Fruit fly (Drosophila melanogaster) whole organism, wandering third instar larva: ENCODE measurements around the gene mtSSB.

Source experiments
- Abd-B ChIP-seq: fragments of >200 bp; optimal IDR thresholded peaks from 2 replicates; lab custom pipeline; 2017; ENCODE audit warnings: missing biosample characterization, missing genetic modification characterization
- CG32264 ChIP-seq: fragments of 200-800 bp; sonication (Bioruptor generic); optimal IDR thresholded peaks from 2 replicates; lab custom pipeline; 2016; ENCODE audit warnings: missing biosample characterization, missing genetic modification characterization
- CG9705 ChIP-seq: fragments of 200-800 bp; sonication (Bioruptor generic); optimal IDR thresholded peaks from 2 replicates; lab custom pipeline; 2018; ENCODE audit warnings: missing biosample characterization, mild to moderate bottlenecking, missing genetic modification characterization
- CrebA ChIP-seq: fragments of 200-800 bp; sonication (Bioruptor generic); optimal IDR thresholded peaks from 2 replicates; lab custom pipeline; 2016; ENCODE audit warnings: missing biosample characterization, mild to moderate bottlenecking, missing genetic modification characterization, borderline replicate concordance
- Dfd ChIP-seq: fragments of >200 bp; optimal IDR thresholded peaks from 2 replicates; lab custom pipeline; 2017; ENCODE audit warnings: missing biosample characterization, missing genetic modification characterization
- Dif ChIP-seq: fragments of 200-275, 200-300 bp; sonication (Bioruptor generic); optimal IDR thresholded peaks from 2 replicates; lab custom pipeline; 2018; ENCODE audit warnings: missing biosample characterization, missing genetic modification characterization; ENCODE audit not compliant: partially characterized antibody
- GATAd ChIP-seq: sonication (Bioruptor generic); optimal IDR thresholded peaks from 2 replicates; lab custom pipeline; 2016; ENCODE audit warnings: missing biosample characterization, missing genetic modification characterization
- HLH106 ChIP-seq: fragments of 200-800 bp; optimal IDR thresholded peaks from 3 replicates; lab custom pipeline; 2019; ENCODE audit warnings: missing biosample characterization, mild to moderate bottlenecking, missing genetic modification characterization, moderate library complexity
- Hnf4 ChIP-seq: fragments of 200-800 bp; sonication (Bioruptor generic); optimal IDR thresholded peaks from 2 replicates; lab custom pipeline; 2016; ENCODE audit warnings: missing biosample characterization, mild to moderate bottlenecking, missing genetic modification characterization
- Hr78 ChIP-seq: fragments of >200 bp; optimal IDR thresholded peaks from 2 replicates; lab custom pipeline; 2017; ENCODE audit warnings: missing biosample characterization, missing genetic modification characterization
- Hr83 ChIP-seq: fragments of 200-300 bp; sonication (Bioruptor generic); optimal IDR thresholded peaks from 2 replicates; lab custom pipeline; 2016; ENCODE audit warnings: missing biosample characterization, mild to moderate bottlenecking, missing genetic modification characterization, moderate library complexity; ENCODE audit not compliant: poor library complexity, severe bottlenecking
- Jra ChIP-seq: sonication (Bioruptor generic); optimal IDR thresholded peaks from 2 replicates; lab custom pipeline; 2016; ENCODE audit warnings: missing biosample characterization, missing genetic modification characterization
- Mio ChIP-seq: sonication (Bioruptor generic); optimal IDR thresholded peaks from 2 replicates; lab custom pipeline; 2016; ENCODE audit warnings: missing biosample characterization, missing genetic modification characterization
- Myc ChIP-seq: fragments of >200 bp; optimal IDR thresholded peaks from 2 replicates; lab custom pipeline; 2017
- N ChIP-seq: fragments of >200 bp; optimal IDR thresholded peaks from 2 replicates; lab custom pipeline; 2018; ENCODE audit warnings: missing biosample characterization, missing external identifiers, missing genetic modification characterization
- OdsH ChIP-seq: fragments of 200-800 bp; sonication (Bioruptor generic); optimal IDR thresholded peaks from 2 replicates; lab custom pipeline; 2016; ENCODE audit warnings: missing biosample characterization, mild to moderate bottlenecking, missing genetic modification characterization
- Rel ChIP-seq, 2 experiments: fragments of 200-800 bp; sonication (Bioruptor generic) in 1 of 2; optimal IDR thresholded peaks; 2 replicates in 1 of 2; 3 replicates in 1 of 2; lab custom pipeline; 2016 to 2019; ENCODE audit warnings: mild to moderate bottlenecking in 2 of 2, missing biosample characterization in 2 of 2, missing genetic modification characterization in 2 of 2, moderate library complexity in 1 of 2
- Sp1 ChIP-seq: fragments of 200-800 bp; sonication (Bioruptor generic); optimal IDR thresholded peaks from 3 replicates; lab custom pipeline; 2019; ENCODE audit warnings: missing biosample characterization, mild to moderate bottlenecking, missing genetic modification characterization, moderate library complexity
- Vsx2 ChIP-seq: fragments of 200-300, 225-300 bp; sonication (Bioruptor generic); optimal IDR thresholded peaks from 2 replicates; lab custom pipeline; 2018; ENCODE audit warnings: missing biosample characterization, missing genetic modification characterization; ENCODE audit not compliant: partially characterized antibody
- br ChIP-seq: fragments of 200-800 bp; sonication (Bioruptor generic); optimal IDR thresholded peaks from 2 replicates; lab custom pipeline; 2016; ENCODE audit warnings: missing biosample characterization, missing genetic modification characterization
- brk ChIP-seq: fragments of 200-800 bp; sonication (Bioruptor generic); optimal IDR thresholded peaks from 2 replicates; lab custom pipeline; 2016; ENCODE audit warnings: missing biosample characterization, mild to moderate bottlenecking, missing genetic modification characterization
- dl ChIP-seq, 2 experiments: fragments of 175-275, 200-275 bp in 1 of 2; fragments of 200-275 bp in 1 of 2; sonication (Bioruptor generic); optimal IDR thresholded peaks; lab custom pipeline; 2018; ENCODE audit warnings: mild to moderate bottlenecking in 2 of 2, missing biosample characterization in 2 of 2, missing genetic modification characterization in 2 of 2, moderate library complexity in 2 of 2; ENCODE audit not compliant: partially characterized antibody in 2 of 2, insufficient read depth in 1 of 2
- dmrt93B ChIP-seq: fragments of 200-800 bp; sonication (Bioruptor generic); optimal IDR thresholded peaks from 2 replicates; lab custom pipeline; 2018; ENCODE audit warnings: missing biosample characterization, mild to moderate bottlenecking, missing genetic modification characterization
- dsf ChIP-seq: sonication (Bioruptor generic); optimal IDR thresholded peaks from 2 replicates; lab custom pipeline; 2016; ENCODE audit warnings: missing biosample characterization, missing genetic modification characterization, borderline replicate concordance
- ey ChIP-seq: fragments of 200-800 bp; sonication (Bioruptor generic); optimal IDR thresholded peaks from 2 replicates; lab custom pipeline; 2016; ENCODE audit warnings: missing biosample characterization, missing genetic modification characterization
- foxo ChIP-seq, 2 experiments: fragments of 200-800 bp; sonication (Bioruptor generic); optimal IDR thresholded peaks; 2 replicates in 1 of 2; 3 replicates in 1 of 2; lab custom pipeline; 2016 to 2017; ENCODE audit warnings: missing biosample characterization in 2 of 2, missing genetic modification characterization in 2 of 2
- fru ChIP-seq: fragments of 200-800 bp; sonication (Bioruptor generic); optimal IDR thresholded peaks from 3 replicates; lab custom pipeline; 2016; ENCODE audit warnings: missing biosample characterization, mild to moderate bottlenecking, missing genetic modification characterization
- h ChIP-seq: fragments of 200-800 bp; sonication (Bioruptor generic); optimal IDR thresholded peaks from 3 replicates; lab custom pipeline; 2016; ENCODE audit warnings: missing biosample characterization, mild to moderate bottlenecking, missing genetic modification characterization
- jim ChIP-seq: fragments of 175-275, 200-325 bp; sonication (Bioruptor generic); optimal IDR thresholded peaks from 2 replicates; lab custom pipeline; 2016; ENCODE audit warnings: missing biosample characterization, mild to moderate bottlenecking, missing genetic modification characterization
- lola ChIP-seq: fragments of >200 bp; optimal IDR thresholded peaks from 2 replicates; lab custom pipeline; 2017; ENCODE audit warnings: missing biosample characterization, missing genetic modification characterization
- pan ChIP-seq: fragments of >200 bp; optimal IDR thresholded peaks from 2 replicates; lab custom pipeline; 2017
- psq ChIP-seq: fragments of 200-800 bp; sonication (Bioruptor generic); optimal IDR thresholded peaks from 3 replicates; lab custom pipeline; 2017; ENCODE audit warnings: missing biosample characterization, mild to moderate bottlenecking, missing genetic modification characterization, moderate library complexity
- rgr ChIP-seq: fragments of 200-800 bp; sonication (Bioruptor generic); optimal IDR thresholded peaks from 3 replicates; lab custom pipeline; 2016; ENCODE audit warnings: missing biosample characterization, mild to moderate bottlenecking, missing genetic modification characterization
- sage ChIP-seq: fragments of 200-800 bp; sonication (Bioruptor generic); optimal IDR thresholded peaks from 2 replicates; lab custom pipeline; 2016; ENCODE audit warnings: missing biosample characterization, mild to moderate bottlenecking, missing genetic modification characterization
- sv ChIP-seq: fragments of 200-800 bp; sonication (Bioruptor generic); optimal IDR thresholded peaks from 3 replicates; lab custom pipeline; 2016; ENCODE audit warnings: missing biosample characterization, missing genetic modification characterization
- tai ChIP-seq: sonication (Bioruptor generic); optimal IDR thresholded peaks from 2 replicates; lab custom pipeline; 2016; ENCODE audit warnings: missing biosample characterization, missing genetic modification characterization
- usp ChIP-seq: fragments of >200 bp; optimal IDR thresholded peaks from 2 replicates; lab custom pipeline; 2017; ENCODE audit warnings: missing biosample characterization, missing genetic modification characterization
- woc ChIP-seq: sonication (Bioruptor generic); optimal IDR thresholded peaks from 2 replicates; lab custom pipeline; 2016; ENCODE audit warnings: missing biosample characterization, mild to moderate bottlenecking, missing genetic modification characterization

Gene mtSSB

DNA sequence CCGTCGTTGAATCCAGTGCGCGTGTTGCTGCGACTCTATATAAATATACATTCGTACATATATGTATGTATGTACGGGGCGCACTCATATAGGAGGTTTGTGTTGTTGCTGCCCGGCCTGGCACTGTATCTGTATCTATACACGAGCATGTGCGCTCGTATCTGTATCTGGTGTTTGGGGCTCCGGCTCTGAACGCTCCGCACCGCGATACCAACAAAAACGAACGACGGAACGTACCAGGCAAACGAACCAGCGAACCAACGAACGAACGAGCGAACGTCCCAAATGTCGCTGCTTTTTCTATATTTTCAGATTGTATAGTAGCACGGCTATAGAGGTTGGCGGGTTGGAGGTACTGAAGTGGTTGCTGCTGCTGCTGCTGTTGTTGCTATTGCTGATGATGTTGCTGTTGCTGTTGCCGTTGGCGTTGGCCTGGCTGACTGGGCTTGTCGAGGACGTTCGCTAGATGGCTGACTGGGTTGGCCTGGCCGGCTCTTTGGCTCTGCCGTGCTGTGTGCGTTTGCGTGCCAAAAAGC is 2.1 kb upstream of the mtSSB start:
- TF ChIP-seq OdsH (GFP tag; lab: Kevin White, UChicago) (peak; percentile 28), psq (GFP tag; lab: Kevin White, UChicago) (peak; percentile 70), dmrt93B (GFP tag; lab: Kevin White, UChicago) (peak; percentile 35), woc (peak; percentile 44), usp (GFP tag; lab: Kevin White, UChicago) (no peak), lola (no peak), brk (peak; percentile 90), Sp1 (GFP tag; lab: Kevin White, UChicago) (peak; percentile 41), jim (GFP tag; lab: Kevin White, UChicago) (peak; percentile 24), Hnf4 (GFP tag; lab: Kevin White, UChicago) (peak; percentile 63), CG32264 (GFP tag; lab: Kevin White, UChicago) (peak; percentile 51), Dfd (peak; percentile 52), pan (lab: Kevin White, UChicago) (no peak), fru (GFP tag; lab: Kevin White, UChicago) (peak; percentile 10), Hr83 (peak; percentile 66), tai (GFP tag; lab: Kevin White, UChicago) (peak; percentile 66), HLH106 (tag; lab: Kevin White, UChicago) (peak; percentile 0), foxo (GFP tag; optimal IDR thresholded peaks at IDR 0.05; lab: Kevin White, UChicago) (peak; percentile 16 to 17), ey (GFP tag; lab: Kevin White, UChicago) (no peak), Dif (GFP tag; lab: Kevin White, UChicago) (peak; percentile 51), N (GFP tag; lab: Kevin White, UChicago) (no peak), CG9705 (GFP tag; lab: Kevin White, UChicago) (peak; percentile 14), Abd-B (no peak), dsf (GFP tag; lab: Kevin White, UChicago) (no peak), dl (GFP tag; optimal IDR thresholded peaks at IDR 0.05; lab: Kevin White, UChicago; ENCODE audit: insufficient read depth in 1 of 2, partially characterized antibody in 2 of 2) (peak in 1 of 2 experiments; percentile 13), Rel (GFP tag; optimal IDR thresholded peaks at IDR 0.05; lab: Kevin White, UChicago) (peak; percentile 59), Rel (tag; optimal IDR thresholded peaks at IDR 0.05; lab: Kevin White, UChicago) (peak; percentile 75), rgr (peak; percentile 37), Myc (no peak), Mio (GFP tag; lab: Kevin White, UChicago) (no peak), GATAd (GFP tag; lab: Kevin White, UChicago) (no peak), br (GFP tag; lab: Kevin White, UChicago) (peak; percentile 77), Hr78 (GFP tag; lab: Kevin White, UChicago) (no peak), Jra (GFP tag; lab: Kevin White, UChicago) (peak; percentile 44), h (GFP tag; lab: Kevin White, UChicago) (peak; percentile 77), sage (GFP tag; lab: Kevin White, UChicago) (peak; percentile 29), sv (no peak), Vsx2 (GFP tag; lab: Kevin White, UChicago) (peak; percentile 46), CrebA (GFP tag; lab: Kevin White, UChicago) (peak; percentile 93)

DNA sequence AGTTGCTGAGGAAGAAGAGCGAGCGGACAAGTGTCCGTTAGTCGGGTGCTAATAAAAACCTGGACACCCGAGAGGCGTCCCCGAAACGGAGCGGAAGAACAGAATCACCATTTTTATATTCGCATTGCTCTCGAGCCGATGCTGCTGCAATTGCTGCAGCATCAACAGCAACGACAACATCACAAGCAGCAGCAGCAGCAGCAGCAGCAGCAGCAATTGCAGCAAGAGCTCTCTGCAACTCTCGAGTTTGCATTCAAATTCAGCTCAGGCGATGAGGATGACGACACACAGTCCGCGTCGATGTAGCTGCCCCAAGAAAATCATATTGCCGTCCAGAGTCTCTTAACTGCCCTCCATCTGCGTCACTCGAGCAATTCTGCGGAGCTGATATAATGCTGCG is 1.1 kb upstream of the mtSSB start:
- TF ChIP-seq Sp1 (GFP tag; lab: Kevin White, UChicago) (peak; percentile 18), HLH106 (tag; lab: Kevin White, UChicago) (peak; percentile 6), dmrt93B (GFP tag; lab: Kevin White, UChicago) (no peak)
- TF ChIP-seq, all 38 proteins: peak for 2

DNA sequence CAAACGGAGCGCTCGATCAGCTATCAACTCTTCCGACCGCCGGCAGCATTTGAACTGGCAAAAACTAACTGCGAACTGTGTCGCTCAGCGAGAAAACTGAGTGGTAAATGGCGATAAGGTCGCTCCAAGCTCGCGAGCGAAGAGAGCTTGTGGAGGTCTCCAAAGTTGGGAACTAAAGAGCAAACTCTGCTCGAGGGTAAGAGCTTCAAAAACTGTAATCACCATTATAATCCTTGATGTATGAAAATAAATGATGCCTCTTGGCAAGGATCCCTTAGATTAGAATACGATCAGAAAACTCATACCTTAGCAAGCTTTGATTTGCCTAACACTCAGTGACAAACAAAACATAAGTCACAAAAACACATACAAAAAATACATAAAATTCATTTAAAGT is 2.0 kb downstream of the mtSSB start, which contains the start of the genes CG6126 and CG31287:
CG6126 (minus strand) TSS at position 59 of the 397 bp plus-strand sequence.
CG31287 (plus strand) TSS at position 347 of the 397 bp plus-strand sequence.
- TF ChIP-seq Abd-B (no peak), Dif (GFP tag; lab: Kevin White, UChicago) (peak; percentile 82), dl (GFP tag; optimal IDR thresholded peaks at IDR 0.05; lab: Kevin White, UChicago; ENCODE audit: insufficient read depth in 1 of 2, partially characterized antibody in 2 of 2) (peak; percentile 35 to 64)
- TF ChIP-seq, all 38 proteins: peak for 2
